Fruit fly (Drosophila melanogaster) ovary, adult (tissue): Measurements from ENCODE around the gene CG43800.

Source experiments
- CG17801 ChIP-seq: fragments of 200-800 bp; optimal IDR thresholded peaks from 2 replicates; lab custom pipeline; 2019; ENCODE audit warnings: missing biosample characterization, mild to moderate bottlenecking, missing genetic modification characterization, moderate library complexity; ENCODE audit not compliant: partially characterized antibody

Gene CG43800

DNA sequence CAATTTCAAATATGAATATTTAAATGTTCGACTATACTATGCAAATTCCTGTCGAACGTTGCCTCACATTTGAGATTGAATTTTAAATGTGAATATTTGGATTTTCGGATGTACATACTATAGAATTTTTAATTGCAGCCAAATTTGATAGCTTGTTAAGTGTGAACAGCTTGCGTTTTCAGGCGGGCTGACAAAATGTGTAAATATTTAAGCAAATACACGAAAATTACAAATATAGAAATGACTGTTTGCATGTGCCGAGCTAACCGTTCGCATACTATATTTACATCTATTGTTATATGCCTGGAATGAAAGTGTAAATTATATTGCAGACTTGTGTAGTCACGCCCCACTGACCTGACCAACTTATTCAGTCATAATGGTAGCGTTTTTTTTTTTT, 17.0 kb downstream of the CG43800 start:
- TF ChIP-seq CG17801 (GFP tag; lab: Kevin White, UChicago) = no peak

DNA sequence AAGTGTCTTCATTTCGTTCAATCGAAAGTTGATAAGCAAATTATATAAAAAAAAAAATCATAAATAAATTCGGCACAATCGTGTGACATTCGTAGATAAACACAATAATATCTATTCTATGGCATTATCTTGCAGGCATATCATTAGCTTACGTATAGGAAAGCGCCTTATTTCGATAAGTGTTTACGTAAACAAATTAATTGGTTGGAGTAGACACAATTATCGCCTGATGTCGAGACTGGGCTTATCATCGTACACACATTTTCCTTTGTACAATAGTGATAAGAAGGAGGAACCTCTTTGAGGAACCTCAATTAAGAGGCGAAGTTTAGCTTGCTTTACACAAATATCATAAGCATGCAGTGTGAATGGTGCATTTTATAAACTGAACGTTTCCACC, 17.7 kb downstream of the CG43800 start:
- no peak for TF ChIP-seq CG17801 (GFP tag; lab: Kevin White, UChicago)

DNA sequence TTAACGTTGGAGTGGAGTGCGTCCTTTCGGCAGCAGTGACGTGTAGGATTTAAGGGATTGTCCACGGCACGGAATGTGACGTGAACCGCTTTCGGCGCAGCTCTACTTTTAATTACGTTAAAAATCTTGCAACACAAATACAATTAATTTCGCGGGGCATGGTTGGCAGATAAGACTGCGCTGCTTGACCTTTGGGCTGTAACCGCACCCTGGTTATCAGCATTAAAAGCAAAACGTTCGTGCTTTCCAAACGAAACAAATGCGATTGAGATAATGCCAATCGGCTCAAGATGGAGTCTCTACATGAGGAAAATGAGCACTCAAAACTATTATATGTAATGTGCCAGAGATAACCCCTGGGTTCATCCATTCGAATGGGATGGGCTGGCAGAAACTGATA, 19.1 kb downstream of the CG43800 start:
- TF ChIP-seq CG17801 (GFP tag; lab: Kevin White, UChicago) = no peak

DNA sequence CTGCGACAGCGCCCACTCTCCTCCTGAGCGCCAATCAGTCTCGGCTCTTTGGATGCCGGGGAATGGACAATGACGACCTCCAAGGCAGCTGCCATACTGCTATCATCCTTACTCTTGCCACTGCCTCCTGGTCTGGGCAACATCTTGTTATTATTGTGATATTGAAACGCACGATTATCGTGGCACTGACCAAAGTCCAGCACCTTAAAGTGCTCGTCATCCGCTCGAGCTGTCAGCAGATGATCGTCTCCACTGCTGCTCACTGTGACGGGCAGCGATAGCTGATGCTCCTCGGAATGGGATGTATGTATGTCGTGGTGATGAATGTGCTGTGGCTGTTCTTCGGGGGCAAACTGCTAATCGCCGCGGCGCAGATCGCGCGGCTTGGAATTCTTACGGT, 25.0 kb downstream of the CG43800 start:
- TF ChIP-seq CG17801 (GFP tag; lab: Kevin White, UChicago) = no peak

DNA sequence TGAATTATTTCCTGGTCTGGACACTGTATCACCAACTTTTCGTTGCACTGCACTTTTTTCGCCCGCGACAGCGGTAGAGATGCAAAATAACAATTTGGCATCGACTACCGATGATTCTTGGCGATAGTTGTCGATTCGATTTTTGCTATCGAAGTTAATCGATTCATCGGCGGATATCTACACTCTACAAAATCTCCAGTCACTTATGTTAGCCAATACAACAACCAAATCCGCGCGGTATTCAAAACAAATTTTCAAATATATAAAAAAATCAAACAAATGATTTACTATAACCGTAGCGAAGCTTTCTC, 28.5 kb downstream of the CG43800 start, which contains the start of gene CG4502:
TSS of gene CG4502 (minus strand) at position 93 of the 311 bp plus-strand sequence.
- TF ChIP-seq CG17801 (GFP tag; lab: Kevin White, UChicago) = peak; percentile 75

DNA sequence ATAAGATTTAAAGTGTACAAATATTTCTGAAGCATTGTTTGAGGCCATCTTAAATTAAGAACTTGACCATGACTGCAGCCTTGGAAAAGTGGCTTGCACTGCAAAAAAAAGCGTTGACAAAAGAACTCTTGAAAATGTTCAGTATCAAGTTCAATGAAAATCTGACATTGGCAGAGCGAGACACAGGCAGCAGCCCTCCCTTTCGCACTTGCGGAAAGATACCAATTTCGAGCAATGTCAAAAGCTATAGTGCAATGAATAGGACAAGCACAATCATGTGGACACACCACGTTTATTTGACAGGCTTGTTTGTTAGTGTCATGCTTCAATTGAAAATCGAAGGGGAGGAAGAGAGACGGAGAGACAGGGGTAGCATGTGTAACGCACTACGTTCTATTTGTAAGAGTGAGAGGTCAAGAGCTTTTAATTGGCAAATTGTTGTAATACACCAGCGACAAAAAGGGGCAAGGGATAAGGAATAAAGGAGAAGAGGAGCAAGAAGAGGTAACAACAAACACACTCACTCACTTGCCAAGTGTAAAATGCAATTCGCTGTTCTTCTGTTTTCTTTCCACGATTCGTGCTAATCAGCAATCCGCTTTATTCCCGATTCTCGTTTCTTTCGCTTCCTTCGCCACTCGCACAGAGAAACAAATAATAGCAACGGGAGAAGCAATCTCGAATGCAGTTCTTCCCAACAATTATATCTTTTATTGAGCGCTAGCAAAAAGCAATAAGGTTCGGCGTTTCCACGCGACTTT, 29.0 kb downstream of the CG43800 start:
- TF ChIP-seq CG17801 (GFP tag; lab: Kevin White, UChicago) = no peak

DNA sequence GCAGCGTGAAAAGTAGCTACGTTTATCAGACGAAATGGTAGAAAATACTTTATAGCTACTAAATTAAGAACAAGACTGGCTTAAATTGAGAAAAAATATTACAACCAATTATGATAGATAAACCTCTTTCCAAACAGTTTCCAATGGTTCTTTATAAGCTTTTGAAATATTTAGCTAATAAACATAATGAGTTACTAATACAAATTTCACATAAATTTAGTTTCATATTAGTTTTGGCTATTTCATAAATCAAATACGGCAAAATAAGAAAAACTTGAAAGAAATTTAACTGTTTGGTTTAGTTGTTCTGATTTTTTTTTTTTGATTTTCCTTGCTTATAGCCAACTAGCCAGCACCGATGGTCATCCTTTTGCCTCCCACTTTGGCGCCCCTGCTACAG, 32.4 kb downstream of the CG43800 start:
- TF ChIP-seq CG17801 (GFP tag; lab: Kevin White, UChicago) = no peak

DNA sequence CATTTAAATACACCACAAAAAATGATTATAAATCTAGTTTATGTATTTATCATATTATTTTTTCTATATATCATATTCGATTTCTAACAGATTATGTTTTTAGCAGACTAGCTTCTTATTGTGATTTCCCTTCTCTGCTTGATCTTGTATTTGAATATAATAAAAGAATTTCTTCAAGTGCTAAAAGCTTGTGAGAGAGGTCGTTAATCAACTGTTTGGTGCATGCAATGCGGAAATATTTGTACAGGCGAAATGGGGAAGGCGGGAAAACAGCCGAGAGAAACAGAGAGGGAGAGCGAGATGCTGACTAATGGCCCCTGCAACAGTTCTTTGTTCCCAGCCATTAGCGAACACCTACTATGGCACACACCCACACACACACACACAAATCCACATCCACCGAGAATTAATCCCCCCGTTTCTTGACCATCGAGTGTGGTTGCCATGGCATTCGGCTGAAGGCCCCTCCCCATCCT, 32.9 kb downstream of the CG43800 start:
- TF ChIP-seq CG17801 (GFP tag; lab: Kevin White, UChicago) = no peak

DNA sequence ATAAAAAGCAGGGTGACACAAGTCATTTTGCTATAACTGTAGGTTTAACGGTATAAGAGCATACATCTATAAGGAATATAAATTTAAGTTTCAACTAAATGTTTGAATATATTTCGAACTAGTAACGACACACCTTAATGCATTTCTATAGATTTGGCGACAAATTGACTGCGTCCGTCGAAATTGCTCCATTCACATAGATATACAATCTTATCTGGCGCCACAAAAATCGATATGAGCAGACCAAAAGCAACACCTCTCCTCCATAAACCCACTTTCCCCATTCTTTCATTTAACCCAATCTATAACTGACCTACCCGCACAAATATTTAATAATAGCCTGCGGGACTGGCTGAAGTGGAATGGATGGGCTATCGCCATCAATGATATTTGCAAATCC, 34.0 kb downstream of the CG43800 start:
- TF ChIP-seq CG17801 (GFP tag; lab: Kevin White, UChicago) = no peak

DNA sequence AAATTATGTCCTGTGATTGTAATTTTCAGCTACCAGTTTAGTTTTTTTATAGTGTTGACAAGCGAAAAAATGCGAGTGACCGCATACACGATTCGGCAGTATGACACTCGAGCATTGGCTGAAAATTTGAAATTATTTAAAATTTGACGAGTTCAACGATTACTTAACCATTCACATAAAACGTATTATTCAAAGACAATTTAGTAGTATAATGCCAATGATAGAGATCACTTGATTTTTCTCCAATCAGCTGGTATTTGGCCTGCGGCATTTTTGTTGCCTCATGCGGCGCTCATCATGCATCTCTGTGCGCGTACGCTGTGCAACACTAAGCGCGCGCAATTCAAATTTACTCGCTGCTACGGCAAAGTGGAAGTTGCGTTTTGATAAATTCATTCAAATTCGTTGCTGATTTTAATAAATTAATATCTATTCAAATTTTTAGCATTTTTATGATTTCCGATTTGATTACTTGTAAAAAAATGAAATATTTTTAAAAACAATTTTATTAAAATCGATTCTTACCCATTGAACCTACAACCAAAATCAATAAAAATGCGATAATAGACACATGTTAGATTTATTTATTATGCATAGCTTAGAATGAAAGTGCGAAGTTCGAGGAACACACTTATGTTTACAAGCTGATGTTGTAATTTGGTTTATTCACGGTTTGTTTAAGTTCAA, 38.1 kb downstream of the CG43800 start, which contains the start of gene CG4497:
TSS of gene CG4497 (minus strand) at position 238 of the 687 bp plus-strand sequence.
- peak; percentile 90 for TF ChIP-seq CG17801 (GFP tag; lab: Kevin White, UChicago)

DNA sequence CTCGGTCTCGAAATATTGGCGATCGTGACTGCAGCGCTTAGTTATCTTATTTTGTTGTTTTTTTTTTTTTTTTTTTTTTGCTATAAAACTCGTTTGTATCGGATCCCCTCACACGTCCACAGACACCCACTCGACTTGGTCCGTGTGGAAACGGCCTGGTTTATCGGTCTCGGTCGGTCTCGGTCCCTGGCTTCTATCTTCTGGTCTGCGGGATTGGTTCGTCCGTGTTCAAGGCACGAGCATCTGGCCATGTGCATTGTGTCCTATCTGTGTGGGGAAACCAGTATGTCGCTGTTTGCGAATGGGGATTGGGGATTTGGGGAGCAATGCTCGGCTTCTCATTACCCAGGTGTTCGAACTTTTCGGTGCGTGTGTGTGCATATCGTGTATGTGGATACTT, 42.9 kb downstream of the CG43800 start, which contains the start of gene CG4496:
TSS of gene CG4496 (minus strand) at position 337 of the 400 bp plus-strand sequence.
- TF ChIP-seq CG17801 (GFP tag; lab: Kevin White, UChicago) = no peak

DNA sequence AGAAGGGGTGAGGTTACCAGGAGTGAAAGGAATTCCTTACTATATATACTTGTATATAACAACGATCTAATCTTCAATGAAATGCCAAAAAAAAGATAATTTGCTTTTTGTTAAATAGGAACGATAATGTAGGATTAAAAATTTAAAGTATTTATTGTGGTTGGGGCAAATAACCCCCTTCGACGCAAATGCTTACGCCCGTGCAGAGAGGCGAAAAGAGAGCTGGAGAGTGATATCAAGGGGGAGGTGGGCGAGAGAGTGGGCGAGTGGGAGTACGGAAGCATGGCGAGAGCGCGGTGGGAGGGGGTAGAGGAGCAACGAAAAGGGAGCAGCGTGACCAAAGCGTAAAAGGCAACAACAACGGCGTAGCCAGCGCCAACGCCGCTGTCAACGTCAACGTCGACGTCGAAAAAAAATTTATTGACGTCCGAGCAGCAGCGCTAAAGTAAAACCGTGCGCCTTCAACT, 44.0 kb downstream of the CG43800 start:
- peak; percentile 97 for TF ChIP-seq CG17801 (GFP tag; lab: Kevin White, UChicago)

DNA sequence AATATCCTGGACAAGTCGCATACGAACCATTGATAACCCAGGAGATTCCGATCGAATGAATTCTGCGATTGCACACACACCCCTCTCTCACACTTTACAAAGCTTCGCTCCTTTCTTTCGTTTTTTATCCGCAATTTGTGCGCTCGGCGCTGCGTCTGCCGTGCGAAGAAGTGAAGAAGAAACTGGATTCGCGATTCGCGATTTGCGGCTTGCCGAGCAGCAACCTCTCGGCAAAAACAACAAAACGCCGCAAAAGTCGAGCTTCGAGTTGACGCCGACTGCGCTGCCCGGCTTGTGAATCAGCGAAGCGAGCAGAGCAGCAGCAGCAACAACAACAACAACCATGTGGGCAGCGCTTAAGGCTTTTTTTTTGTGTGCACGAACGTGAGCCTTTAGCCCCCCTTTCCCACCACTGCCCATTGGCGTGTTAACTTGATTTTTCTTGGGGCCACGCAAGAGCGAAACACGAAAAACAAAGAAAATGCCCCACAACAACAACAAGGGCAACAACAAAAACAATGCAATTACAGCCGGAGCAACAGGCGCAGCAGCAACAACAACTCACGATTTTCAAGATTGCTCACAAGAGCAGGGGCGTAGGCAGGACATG, 44.6 kb downstream of the CG43800 start:
- no peak for TF ChIP-seq CG17801 (GFP tag; lab: Kevin White, UChicago)
